Worm (Caenorhabditis elegans): ENCODE results near the gene sru-30.

sru-30 gene

DNA sequence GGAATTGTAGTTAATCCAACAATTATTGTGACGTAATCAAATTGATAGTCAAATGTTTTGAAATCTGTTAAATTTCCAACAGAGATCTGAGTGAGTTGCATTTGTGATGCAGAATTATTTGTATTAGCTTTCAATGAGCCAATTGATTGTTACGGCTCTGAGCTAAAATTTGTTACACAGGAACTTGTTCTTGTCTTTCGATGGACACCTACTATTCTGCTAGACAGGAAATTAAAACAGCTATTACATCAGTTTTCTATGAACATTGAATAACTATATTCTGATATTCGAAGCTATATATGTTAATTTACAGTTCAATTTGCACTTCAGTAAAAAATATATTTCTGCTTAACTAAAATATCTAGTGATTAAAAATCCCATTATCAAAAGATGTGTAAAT, 20.3 kb downstream of the sru-30 start, which contains the start of gene sru-40:
Gene sru-40, minus strand, starts transcription at position 101 of the 400 bp plus-strand sequence.
- no peak for TF ChIP-seq C16A3.4 (tag; optimal IDR thresholded peaks at IDR 0.05)
- TF ChIP-seq ceh-8 (GFP tag; optimal IDR thresholded peaks at IDR 0.05), result no peak
- TF ChIP-seq ceh-82 (tag; optimal IDR thresholded peaks at IDR 0.05), result no peak
- no peak for TF ChIP-seq egl-27 (tag; optimal IDR thresholded peaks at IDR 0.05)
- no peak for TF ChIP-seq nhr-11 (tag; optimal IDR thresholded peaks at IDR 0.05)
- no peak for TF ChIP-seq efl-3 (GFP tag; optimal IDR thresholded peaks at IDR 0.05)
- no peak for TF ChIP-seq tlp-1 (tag; optimal IDR thresholded peaks at IDR 0.05)
- no peak for TF ChIP-seq ztf-11 (tag; optimal IDR thresholded peaks at IDR 0.05)
- TF ChIP-seq ets-5 (GFP tag; IDR thresholded peaks at IDR 0.05), result no peak
- TF ChIP-seq C04F5.9 (tag; optimal IDR thresholded peaks at IDR 0.05), result no peak
- TF ChIP-seq grh-1 (GFP tag; IDR thresholded peaks at IDR 0.05), result no peak
- TF ChIP-seq elt-2 (tag; optimal IDR thresholded peaks at IDR 0.05), result no peak
- TF ChIP-seq egl-13 (tag; optimal IDR thresholded peaks at IDR 0.05), result no peak
- TF ChIP-seq irx-1 (tag; optimal IDR thresholded peaks at IDR 0.05), result no peak
- no peak for TF ChIP-seq rnt-1 (tag; optimal IDR thresholded peaks at IDR 0.05)
- no peak for TF ChIP-seq lsy-2 (tag; optimal IDR thresholded peaks at IDR 0.05)
- TF ChIP-seq zip-4 (GFP tag; optimal IDR thresholded peaks at IDR 0.05), result no peak
- TF ChIP-seq Y116A8C.19 (tag; optimal IDR thresholded peaks at IDR 0.05; ENCODE audit: borderline replicate concordance), result no peak
- no peak for TF ChIP-seq sup-37 (GFP tag; optimal IDR thresholded peaks at IDR 0.05)
- TF ChIP-seq pag-3 (tag; optimal IDR thresholded peaks at IDR 0.05; ENCODE audit: borderline replicate concordance, insufficient read depth), result no peak

DNA sequence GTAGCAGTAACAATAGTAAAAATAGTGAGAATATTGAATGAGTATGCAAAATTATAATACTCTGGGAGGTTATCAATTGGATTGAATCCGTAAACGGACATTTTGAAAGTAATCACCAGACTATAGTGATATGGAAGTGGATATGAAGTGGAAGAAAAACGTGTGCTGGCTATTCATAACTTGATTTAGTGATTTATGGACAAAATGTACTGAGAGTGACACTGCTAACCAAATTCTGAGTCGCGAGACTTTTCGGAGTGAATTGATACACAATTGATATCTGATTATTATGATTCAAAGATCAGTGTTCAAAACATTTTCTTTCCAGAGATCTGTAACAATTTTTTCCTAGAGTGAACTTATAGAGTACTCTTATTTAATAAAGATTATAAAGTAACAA, 22.3 kb downstream of the sru-30 start, which contains the start of gene sru-38:
Gene sru-38, minus strand, starts transcription at position 101 of the 400 bp plus-strand sequence.
- TF ChIP-seq hlh-4 (tag; optimal IDR thresholded peaks at IDR 0.05) (no peak), egl-27 (tag; optimal IDR thresholded peaks at IDR 0.05) (no peak), C34B4.2 (tag; optimal IDR thresholded peaks at IDR 0.05) (no peak), unc-98 (GFP tag; IDR thresholded peaks at IDR 0.05) (no peak), unc-130 (tag; optimal IDR thresholded peaks at IDR 0.05) (no peak), vab-15 (tag; optimal IDR thresholded peaks at IDR 0.05) (no peak), jun-1 (tag; optimal IDR thresholded peaks at IDR 0.05) (no peak), efl-1 (optimal IDR thresholded peaks at IDR 0.05) (no peak), efl-1 (GFP tag; optimal IDR thresholded peaks at IDR 0.05 in 1 of 2) (no peak), sox-4 (tag; optimal IDR thresholded peaks at IDR 0.05) (no peak), lin-14 (GFP tag; optimal IDR thresholded peaks at IDR 0.05) (no peak)

DNA sequence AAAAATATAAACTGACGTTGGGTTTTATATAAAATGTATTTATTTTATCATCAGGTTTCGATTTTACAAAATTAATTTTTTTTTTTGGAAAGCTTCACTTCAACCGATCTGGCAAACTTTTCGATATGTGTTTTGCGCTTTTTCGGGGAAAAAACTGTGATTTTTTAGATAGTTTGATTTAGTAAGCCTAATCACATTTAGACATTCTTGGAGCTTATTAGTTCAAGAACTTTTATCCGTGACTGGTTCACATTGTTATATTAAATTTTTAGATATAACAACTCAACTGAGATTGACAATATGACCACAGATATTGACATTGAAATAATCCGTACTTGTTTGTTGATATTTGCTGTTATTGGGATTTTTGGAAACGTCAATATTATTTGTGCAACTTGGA, 24.1 kb downstream of the sru-30 start, which contains the start of gene srsx-21:
Gene srsx-21, plus strand, starts transcription at position 301 of the 400 bp plus-strand sequence.
- TF ChIP-seq nhr-77 (tag; optimal IDR thresholded peaks at IDR 0.05) (no peak), dsc-1 (tag; optimal IDR thresholded peaks at IDR 0.05) (no peak), nhr-19 (GFP tag; conservative IDR thresholded peaks at IDR 0.05) (no peak), unc-130 (tag; optimal IDR thresholded peaks at IDR 0.05) (no peak), skn-1 (tag; optimal IDR thresholded peaks at IDR 0.05) (no peak), unc-62 (GFP tag; optimal IDR thresholded peaks at IDR 0.05) (no peak), snpc-4 (tag; optimal IDR thresholded peaks at IDR 0.05) (no peak)

DNA sequence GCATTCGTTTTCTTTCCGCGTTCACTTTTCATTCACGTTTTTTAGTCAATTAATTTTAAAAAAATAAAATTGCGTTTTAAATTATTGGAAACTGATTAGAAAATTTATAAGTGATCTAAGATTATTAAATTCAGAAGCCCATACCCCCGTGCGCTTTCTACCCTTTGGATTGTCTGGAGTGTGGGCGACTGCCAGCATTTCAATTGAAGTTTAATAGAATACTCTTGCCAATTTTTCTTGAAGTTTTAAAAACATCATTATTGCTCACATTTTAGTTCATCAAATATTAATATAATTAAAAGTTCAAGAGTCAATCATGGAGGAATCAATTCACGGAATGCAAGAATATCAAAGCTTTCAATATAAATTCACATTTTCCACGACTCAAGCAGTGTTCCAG, 27.7 kb downstream of the sru-30 start, which contains the start of gene sru-36:
Gene sru-36, plus strand, starts transcription at position 301 of the 400 bp plus-strand sequence.
- no peak for TF ChIP-seq nhr-77 (tag; optimal IDR thresholded peaks at IDR 0.05)
- TF ChIP-seq mdl-1 (tag; optimal IDR thresholded peaks at IDR 0.05), result no peak
- no peak for TF ChIP-seq vab-15 (tag; optimal IDR thresholded peaks at IDR 0.05)
- no peak for TF ChIP-seq rnt-1 (tag; optimal IDR thresholded peaks at IDR 0.05)
- no peak for TF ChIP-seq nhr-11 (tag; optimal IDR thresholded peaks at IDR 0.05)
- TF ChIP-seq nhr-76 (tag; optimal IDR thresholded peaks at IDR 0.05), result no peak
- TF ChIP-seq sox-4 (tag; optimal IDR thresholded peaks at IDR 0.05), result no peak
- no peak for TF ChIP-seq nhr-85 (tag)
- no peak for TF ChIP-seq unc-86 (tag; optimal IDR thresholded peaks at IDR 0.05)
- no peak for TF ChIP-seq elt-3 (tag; optimal IDR thresholded peaks at IDR 0.05)
